In the genomic region with DNA sequence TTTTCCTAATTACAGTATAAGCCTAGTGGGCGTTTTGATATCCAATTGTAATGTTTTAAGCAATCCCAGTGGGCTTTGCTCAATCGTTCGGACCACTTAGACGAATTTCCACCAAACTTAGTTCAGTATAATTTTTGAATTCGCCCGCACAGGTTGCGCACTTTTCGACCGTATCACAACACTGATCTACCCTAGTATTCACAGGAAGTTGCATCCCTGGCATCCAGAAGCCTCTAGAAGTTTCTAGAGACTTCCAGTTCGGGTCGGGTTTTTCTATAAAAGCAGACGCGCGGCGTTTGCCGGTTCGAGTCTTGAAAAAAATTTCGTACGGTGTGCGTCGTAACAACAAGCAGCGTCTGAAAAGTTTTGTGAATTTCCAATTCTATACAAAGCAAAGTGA, we compare ENCODE assay signal across 1 fruit fly cellular context.
TF ChIP-seq lines count a peak whose summit lies in the region.

A gene (plus strand): TSS at position 58 of the 400 bp plus-strand sequence.

TF ChIP-seq in whole organism, embryonic, 481 proteins besides CTCF, POLR2A, EP300 and RAD21 (continued from another document and continues in another):
- TF ChIP-seq CG17912 (GFP tag; optimal IDR thresholded peaks at IDR 0.05; lab: Kevin White, UChicago) (peak; percentile 99), CG16779 (GFP tag; IDR thresholded peaks at IDR 0.05; lab: Robert Waterston, UW) (peak; percentile 96), CG10979 (tag; optimal IDR thresholded peaks at IDR 0.05; lab: Kevin White, UChicago) (peak; percentile 89), trem (tag; optimal IDR thresholded peaks at IDR 0.05; lab: Kevin White, UChicago) (peak; percentile 83), CG18476 (GFP tag; optimal IDR thresholded peaks at IDR 0.05; lab: Kevin White, UChicago) (peak; percentile 83), CG8478 (optimal IDR thresholded peaks at IDR 0.05; lab: Kevin White, UChicago) (no peak), Poxn (GFP tag; IDR thresholded peaks at IDR 0.05; lab: Robert Waterston, UW) (peak; percentile 40; the same call in 1 of the 2 replicates), Dll (GFP tag; IDR thresholded peaks at IDR 0.05; lab: Robert Waterston, UW; ENCODE audit: partially characterized antibody) (no peak), CG4328 (GFP tag; optimal IDR thresholded peaks at IDR 0.05; lab: Kevin White, UChicago) (peak; percentile 99), gce (GFP tag; IDR thresholded peaks at IDR 0.05; lab: Robert Waterston, UW) (peak; percentile 98), abd-A (tag; optimal IDR thresholded peaks at IDR 0.05; lab: Kevin White, UChicago) (no peak), CG14667 (GFP tag; IDR thresholded peaks at IDR 0.05; lab: Robert Waterston, UW) (peak; percentile 31; the same call in 1 of the 2 replicates), CG16863 (GFP tag; optimal IDR thresholded peaks at IDR 0.05; lab: Kevin White, UChicago) (peak; percentile 90), Doc3 (GFP tag; IDR thresholded peaks at IDR 0.05; lab: Robert Waterston, UW; ENCODE audit: partially characterized antibody) (no peak), CG15073 (GFP tag; optimal IDR thresholded peaks at IDR 0.05; lab: Kevin White, UChicago) (no peak), Gsc (GFP tag; IDR thresholded peaks at IDR 0.05; lab: Robert Waterston, UW) (no peak), CG10565 (GFP tag; optimal IDR thresholded peaks at IDR 0.05; lab: Kevin White, UChicago) (peak; percentile 60), CG3838 (GFP tag; optimal IDR thresholded peaks at IDR 0.05; lab: Kevin White, UChicago) (peak; percentile 52), CG17328 (GFP tag; IDR thresholded peaks at IDR 0.05; lab: Robert Waterston, UW) (peak; percentile 96), CG8765 (GFP tag; IDR thresholded peaks at IDR 0.05; lab: Robert Waterston, UW) (no peak), gsb (GFP tag; IDR thresholded peaks at IDR 0.05; lab: Robert Waterston, UW) (peak; percentile 83), aop (GFP tag; IDR thresholded peaks at IDR 0.05; lab: Robert Waterston, UW) (0 out of 2 replicates have a peak, but pooled peaks have one; percentile 41), chn (GFP tag; optimal IDR thresholded peaks at IDR 0.05; lab: Kevin White, UChicago) (peak; percentile 79), Fer1 (GFP tag; optimal IDR thresholded peaks at IDR 0.05; lab: Kevin White, UChicago) (peak; percentile 100), CG4617 (GFP tag; optimal IDR thresholded peaks at IDR 0.05; lab: Kevin White, UChicago; ENCODE audit: borderline replicate concordance) (peak; percentile 58), Dfd (GFP tag; optimal IDR thresholded peaks at IDR 0.05; lab: Kevin White, UChicago) (no peak), pnt (GFP tag; optimal IDR thresholded peaks at IDR 0.05; lab: Kevin White, UChicago) (peak; percentile 30), Jarid2 (GFP tag; optimal IDR thresholded peaks at IDR 0.05; lab: Kevin White, UChicago) (peak; percentile 87), toy (GFP tag; IDR thresholded peaks at IDR 0.05; lab: Robert Waterston, UW) (peak; percentile 78; the same call in 1 of the 2 replicates), shn (GFP tag; optimal IDR thresholded peaks at IDR 0.05; lab: Kevin White, UChicago) (peak; percentile 95), salm (tag; optimal IDR thresholded peaks at IDR 0.05; lab: Kevin White, UChicago) (peak; percentile 89), org-1 (GFP tag; optimal IDR thresholded peaks at IDR 0.05; lab: Kevin White, UChicago) (peak; percentile 95), ind (GFP tag; optimal IDR thresholded peaks at IDR 0.05; lab: Kevin White, UChicago) (peak; percentile 84), bsh (GFP tag; optimal IDR thresholded peaks at IDR 0.05; lab: Kevin White, UChicago) (peak; percentile 90 to 91), sima (GFP tag; optimal IDR thresholded peaks at IDR 0.05; lab: Kevin White, UChicago) (peak; percentile 92), Taf1 (GFP tag; IDR thresholded peaks at IDR 0.05; lab: Robert Waterston, UW) (peak; percentile 71), Oaz (GFP tag; IDR thresholded peaks at IDR 0.05; lab: Robert Waterston, UW) (peak; percentile 85), fd64A (GFP tag; optimal IDR thresholded peaks at IDR 0.05; lab: Kevin White, UChicago) (peak; percentile 99), Usf (GFP tag; optimal IDR thresholded peaks at IDR 0.05; lab: Kevin White, UChicago) (peak; percentile 65), CG17385 (GFP tag; optimal IDR thresholded peaks at IDR 0.05; lab: Kevin White, UChicago) (peak; percentile 96), jumu (GFP tag; optimal IDR thresholded peaks at IDR 0.05; lab: Kevin White, UChicago) (peak; percentile 88), CG9727 (GFP tag; optimal IDR thresholded peaks at IDR 0.05; lab: Kevin White, UChicago) (peak; percentile 95), H15 (GFP tag; IDR thresholded peaks at IDR 0.05; lab: Robert Waterston, UW) (peak; percentile 92), CG17829 (tag; optimal IDR thresholded peaks at IDR 0.05; lab: Kevin White, UChicago) (peak; percentile 90), CG2875 (GFP tag; optimal IDR thresholded peaks at IDR 0.05; lab: Kevin White, UChicago) (peak; percentile 97), kay (GFP tag; optimal IDR thresholded peaks at IDR 0.05; lab: Kevin White, UChicago) (peak; percentile 63), Atf6 (GFP tag; IDR thresholded peaks at IDR 0.05; lab: Robert Waterston, UW) (peak; percentile 95), Ets97D (GFP tag; optimal IDR thresholded peaks at IDR 0.05; lab: Kevin White, UChicago) (peak; percentile 100), eve (GFP tag; optimal IDR thresholded peaks at IDR 0.05; lab: Kevin White, UChicago) (no peak), CG9215 (GFP tag; IDR thresholded peaks at IDR 0.05; lab: Robert Waterston, UW) (peak; percentile 60), sens (GFP tag; lab: Kevin White, UChicago) (peak; percentile 97), yki (optimal IDR thresholded peaks at IDR 0.05; lab: Kevin White, UChicago) (no peak), CG18619 (GFP tag; optimal IDR thresholded peaks at IDR 0.05; lab: Kevin White, UChicago) (peak; percentile 98), CG6765 (GFP tag; optimal IDR thresholded peaks at IDR 0.05; lab: Kevin White, UChicago) (peak; percentile 100), CG3065 (GFP tag; optimal IDR thresholded peaks at IDR 0.05; lab: Kevin White, UChicago) (peak; percentile 94), Side (GFP tag; optimal IDR thresholded peaks at IDR 0.05; lab: Kevin White, UChicago) (peak; percentile 98), CG16815 (GFP tag; optimal IDR thresholded peaks at IDR 0.05; lab: Kevin White, UChicago) (peak; percentile 79), Abd-B (GFP tag; optimal IDR thresholded peaks at IDR 0.05; lab: Kevin White, UChicago) (no peak), Drgx (GFP tag; IDR thresholded peaks at IDR 0.05; lab: Robert Waterston, UW) (peak; percentile 87), Pdp1 (GFP tag; optimal IDR thresholded peaks at IDR 0.05; lab: Kevin White, UChicago) (peak; percentile 89), CG7987 (GFP tag; optimal IDR thresholded peaks at IDR 0.05; lab: Kevin White, UChicago) (peak; percentile 100), CG3995 (GFP tag; optimal IDR thresholded peaks at IDR 0.05; lab: Kevin White, UChicago) (peak; percentile 81), grau (tag; optimal IDR thresholded peaks at IDR 0.05; lab: Kevin White, UChicago) (peak; percentile 90), Max (GFP tag; optimal IDR thresholded peaks at IDR 0.05; lab: Kevin White, UChicago) (peak; percentile 87), Atf-2 (GFP tag; optimal IDR thresholded peaks at IDR 0.05; lab: Kevin White, UChicago) (peak; percentile 84), scrt (GFP tag; optimal IDR thresholded peaks at IDR 0.05; lab: Kevin White, UChicago) (peak; percentile 98), CG6683 (GFP tag; optimal IDR thresholded peaks at IDR 0.05; lab: Kevin White, UChicago) (peak; percentile 97), cg (GFP tag; optimal IDR thresholded peaks at IDR 0.05; lab: Kevin White, UChicago) (no peak), Dad (GFP tag; optimal IDR thresholded peaks at IDR 0.05; lab: Kevin White, UChicago) (peak; percentile 95), CG2129 (GFP tag; IDR thresholded peaks at IDR 0.05; lab: Robert Waterston, UW; ENCODE audit: partially characterized antibody) (no peak), CG15011 (GFP tag; optimal IDR thresholded peaks at IDR 0.05; lab: Kevin White, UChicago) (peak; percentile 95), Nf-YC (tag; optimal IDR thresholded peaks at IDR 0.05; lab: Kevin White, UChicago) (peak; percentile 86), Opbp (GFP tag; IDR thresholded peaks at IDR 0.05; lab: Robert Waterston, UW; ENCODE audit: partially characterized antibody) (peak; percentile 57; the same call in 2 of the 3 replicates), GATAe (GFP tag; conservative IDR thresholded peaks at IDR 0.05; lab: Robert Waterston, UW) (no peak; the same call in 1 of the 2 replicates), B-H2 (GFP tag; optimal IDR thresholded peaks at IDR 0.05; lab: Kevin White, UChicago) (peak; percentile 99), CG3163 (GFP tag; optimal IDR thresholded peaks at IDR 0.05; lab: Kevin White, UChicago) (peak; percentile 87), vvl (GFP tag; IDR thresholded peaks at IDR 0.05; lab: Robert Waterston, UW) (peak; percentile 97), CG12104 (GFP tag; optimal IDR thresholded peaks at IDR 0.05; lab: Kevin White, UChicago) (peak; percentile 96), Kr (GFP tag; optimal IDR thresholded peaks at IDR 0.05; lab: Kevin White, UChicago) (peak; percentile 94), ap (GFP tag; IDR thresholded peaks at IDR 0.05; lab: Robert Waterston, UW) (peak; percentile 88), Rfx (GFP tag; IDR thresholded peaks at IDR 0.05; lab: Robert Waterston, UW) (peak; percentile 97), caup (GFP tag; optimal IDR thresholded peaks at IDR 0.05; lab: Kevin White, UChicago; ENCODE audit: severe bottlenecking) (peak; percentile 100), peb (GFP tag; IDR thresholded peaks at IDR 0.05; lab: Robert Waterston, UW) (0 out of 2 replicates have a peak, but pooled peaks have one; percentile 62), Hey (tag; optimal IDR thresholded peaks at IDR 0.05; lab: Kevin White, UChicago) (peak; percentile 96), CG34422 (GFP tag; IDR thresholded peaks at IDR 0.05; lab: Robert Waterston, UW) (peak; percentile 92), ssp (GFP tag; IDR thresholded peaks at IDR 0.05; lab: Robert Waterston, UW) (peak; percentile 65), wdn (GFP tag; IDR thresholded peaks at IDR 0.05; lab: Robert Waterston, UW) (peak; percentile 90), CG11093 (GFP tag; IDR thresholded peaks at IDR 0.05; lab: Robert Waterston, UW) (peak; percentile 73; the same call in 2 of the 3 replicates), sisA (GFP tag; IDR thresholded peaks at IDR 0.05; lab: Robert Waterston, UW) (peak; percentile 38; the same call in 1 of the 2 replicates), CG11456 (GFP tag; IDR thresholded peaks at IDR 0.05; lab: Robert Waterston, UW) (peak; percentile 96), CG7745 (tag; optimal IDR thresholded peaks at IDR 0.05; lab: Kevin White, UChicago) (peak; percentile 80), jigr1 (GFP tag; IDR thresholded peaks at IDR 0.05; lab: Robert Waterston, UW) (no peak), da (GFP tag; optimal IDR thresholded peaks at IDR 0.05; lab: Kevin White, UChicago) (peak; percentile 88), Dp (GFP tag; optimal IDR thresholded peaks at IDR 0.05; lab: Kevin White, UChicago) (peak; percentile 94), pan (optimal IDR thresholded peaks at IDR 0.05; lab: Kevin White, UChicago) (no peak), pan (GFP tag; optimal IDR thresholded peaks at IDR 0.05 in 1 of 2, IDR thresholded peaks at IDR 0.05 in 1 of 2) (peak in 1 of 2 experiments; percentile 92), zfh2 (GFP tag; optimal IDR thresholded peaks at IDR 0.05; lab: Kevin White, UChicago) (peak; percentile 81), Trl (optimal IDR thresholded peaks at IDR 0.05; lab: Kevin White, UChicago) (no peak), Trl (GFP tag; optimal IDR thresholded peaks at IDR 0.05; lab: Kevin White, UChicago) (peak; percentile 97), CG14050 (GFP tag; IDR thresholded peaks at IDR 0.05; lab: Robert Waterston, UW) (peak; percentile 92), CG11695 (GFP tag; IDR thresholded peaks at IDR 0.05; lab: Robert Waterston, UW) (peak; percentile 84), Atf3 (GFP tag; optimal IDR thresholded peaks at IDR 0.05; lab: Kevin White, UChicago) (peak; percentile 91), sd (tag; optimal IDR thresholded peaks at IDR 0.05; lab: Kevin White, UChicago) (no peak), ranshi (GFP tag; IDR thresholded peaks at IDR 0.05; lab: Robert Waterston, UW) (peak; percentile 92), CG6791 (GFP tag; IDR thresholded peaks at IDR 0.05; lab: Robert Waterston, UW; ENCODE audit: partially characterized antibody) (peak; percentile 23; the same call in 1 of the 3 replicates), CG7556 (GFP tag; optimal IDR thresholded peaks at IDR 0.05; lab: Kevin White, UChicago) (peak; percentile 88), lbe (GFP tag; optimal IDR thresholded peaks at IDR 0.05; lab: Kevin White, UChicago) (peak; percentile 95), CG17361 (GFP tag; IDR thresholded peaks at IDR 0.05; lab: Robert Waterston, UW) (peak; percentile 81), dysf (GFP tag; IDR thresholded peaks at IDR 0.05; lab: Robert Waterston, UW) (peak; percentile 89), corto (GFP tag; optimal IDR thresholded peaks at IDR 0.05; lab: Kevin White, UChicago) (peak; percentile 90), Bdp1 (GFP tag; optimal IDR thresholded peaks at IDR 0.05; lab: Kevin White, UChicago) (peak; percentile 89), gsb-n (tag; optimal IDR thresholded peaks at IDR 0.05; lab: Kevin White, UChicago) (peak; percentile 85), ase (GFP tag; IDR thresholded peaks at IDR 0.05; lab: Robert Waterston, UW) (peak; percentile 83), nau (GFP tag; optimal IDR thresholded peaks at IDR 0.05; lab: Kevin White, UChicago) (peak; percentile 99), gcm (GFP tag; optimal IDR thresholded peaks at IDR 0.05; lab: Kevin White, UChicago) (peak; percentile 98), CG5953 (GFP tag; IDR thresholded peaks at IDR 0.05; lab: Robert Waterston, UW) (peak; percentile 94), ac (GFP tag; optimal IDR thresholded peaks at IDR 0.05; lab: Kevin White, UChicago) (peak; percentile 93), nerfin-1 (tag; optimal IDR thresholded peaks at IDR 0.05; lab: Kevin White, UChicago) (peak; percentile 94), CG31224 (GFP tag; IDR thresholded peaks at IDR 0.05; lab: Robert Waterston, UW) (peak; percentile 74), usp (GFP tag; optimal IDR thresholded peaks at IDR 0.05; lab: Kevin White, UChicago) (no peak), Ravus (GFP tag; IDR thresholded peaks at IDR 0.05; lab: Robert Waterston, UW) (peak; percentile 25; the same call in 1 of the 2 replicates), Sry-β (GFP tag; optimal IDR thresholded peaks at IDR 0.05; lab: Kevin White, UChicago) (peak; percentile 73), CG16813 (GFP tag; IDR thresholded peaks at IDR 0.05; lab: Robert Waterston, UW; ENCODE audit: partially characterized antibody) (no peak), Hr39 (optimal IDR thresholded peaks at IDR 0.05; lab: Kevin White, UChicago) (no peak), oc (tag; optimal IDR thresholded peaks at IDR 0.05; lab: Kevin White, UChicago) (peak; percentile 92)
